Fruit fly (Drosophila melanogaster) whole organism, larva: ENCODE data around the gene CG14861.

Source experiments
- noc ChIP-seq: fragments of 200-800 bp; sonication (Bioruptor generic); optimal IDR thresholded peaks from 3 replicates; lab custom pipeline; 2019; ENCODE audit warnings: missing biosample characterization, mild to moderate bottlenecking, missing genetic modification characterization, moderate library complexity

Gene CG14861

DNA sequence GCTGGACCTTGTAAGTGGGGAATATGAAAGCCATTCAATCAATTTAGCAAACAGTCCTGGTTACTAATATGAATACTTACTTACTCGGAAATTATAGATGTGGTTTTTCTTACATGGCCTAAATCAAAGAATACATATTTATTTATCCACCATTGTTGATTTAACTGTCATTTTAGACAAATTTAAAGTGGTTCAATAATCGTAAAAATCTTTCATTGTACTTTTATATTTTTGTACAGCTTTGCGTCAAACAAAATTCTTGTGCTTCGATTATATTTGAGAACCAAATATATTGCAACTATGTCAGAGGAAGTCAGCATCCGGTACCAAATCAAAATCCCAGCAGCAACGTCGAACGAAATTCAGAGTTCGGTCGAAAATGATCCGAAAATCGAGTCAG, at the start of gene CG14861:
TSS of gene CG14861 (plus strand) at position 301 of the 400 bp plus-strand sequence.
- TF ChIP-seq noc (tag; lab: Kevin White, UChicago): no peak

DNA sequence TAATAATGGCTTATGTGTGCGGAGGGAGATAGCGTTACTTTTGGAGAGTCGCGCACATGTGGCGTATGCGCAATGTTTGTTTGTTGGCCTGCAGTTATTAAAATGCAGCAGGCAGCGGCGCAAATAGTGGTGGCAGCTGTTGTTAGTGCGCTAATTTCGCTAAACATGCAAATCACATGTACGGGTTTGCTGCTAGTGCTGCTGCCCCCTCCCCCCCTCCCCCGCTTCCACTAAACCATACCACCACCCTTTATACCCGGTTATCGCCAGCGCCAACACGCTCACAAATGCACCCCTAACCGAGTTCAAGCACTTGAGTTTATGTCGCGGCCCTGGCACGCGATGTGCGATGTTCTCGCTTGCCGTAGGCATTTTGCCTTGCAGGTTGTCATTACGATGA, 49.3 kb upstream of the CG14861 start:
- TF ChIP-seq noc (tag; lab: Kevin White, UChicago): no peak

DNA sequence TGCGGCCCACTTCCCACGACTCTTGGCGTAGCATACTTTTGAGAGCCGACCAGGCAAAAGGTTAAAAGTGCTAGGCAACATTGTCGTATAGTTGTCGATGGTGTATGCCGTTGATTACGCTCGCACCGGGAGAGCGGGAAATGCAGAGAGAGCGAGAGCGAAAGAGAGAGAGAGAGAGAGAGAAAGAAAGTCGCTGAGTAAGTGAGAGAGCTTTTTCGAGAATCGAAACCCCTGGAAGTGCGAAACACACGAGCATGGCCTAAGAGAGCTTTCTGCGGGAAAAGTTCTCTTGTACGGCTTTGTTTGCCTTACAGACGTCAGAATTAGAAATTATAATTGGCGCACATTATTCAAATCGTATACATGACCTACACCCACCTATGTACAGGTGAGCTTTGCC, 28.4 kb upstream of the CG14861 start:
- no peak for TF ChIP-seq noc (tag; lab: Kevin White, UChicago)

dm6 chr3R:14990097-14990496, 24.5 kb upstream of the CG14861 start:
- TF ChIP-seq noc (tag; lab: Kevin White, UChicago): no peak

DNA sequence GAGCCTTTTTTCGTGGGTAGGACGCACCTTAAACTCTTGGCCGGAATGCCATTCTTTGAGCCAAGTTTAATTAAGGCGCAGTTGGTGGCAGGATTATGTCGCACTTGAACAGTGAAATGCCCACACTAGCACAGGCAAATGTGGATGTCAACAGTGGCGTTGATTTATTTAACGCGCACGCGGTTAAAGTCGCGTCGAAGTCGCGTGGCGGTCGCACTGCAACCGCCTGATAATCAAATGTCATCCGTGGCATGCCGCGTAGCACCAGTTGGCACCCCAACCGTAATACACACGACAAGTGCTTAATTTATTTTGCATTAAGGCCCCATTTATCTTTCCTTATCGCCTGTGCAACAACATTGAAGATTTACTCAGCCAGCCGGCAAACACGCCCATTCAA, 9.6 kb downstream of the CG14861 start:
- no peak for TF ChIP-seq noc (tag; lab: Kevin White, UChicago)

DNA sequence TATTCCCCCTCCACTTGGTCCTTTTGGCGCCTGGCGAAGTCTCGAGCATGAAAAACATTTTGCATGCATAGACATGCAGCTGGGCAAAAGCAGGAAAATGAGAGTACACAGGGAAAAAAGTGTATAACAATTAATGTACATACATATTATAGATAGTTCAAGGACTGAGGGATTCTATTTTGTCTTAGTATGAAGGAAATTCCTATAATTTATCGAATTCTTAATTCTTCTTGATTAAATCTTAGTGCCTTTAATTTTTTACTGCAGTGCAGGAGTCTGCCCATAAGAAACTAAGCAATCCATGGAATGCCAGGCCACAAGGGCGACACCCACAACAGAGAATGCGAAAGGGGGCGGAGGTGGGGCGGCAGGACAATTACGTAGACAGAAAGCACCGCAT, 17.1 kb downstream of the CG14861 start:
- no peak for TF ChIP-seq noc (tag; lab: Kevin White, UChicago)

- no peak for TF ChIP-seq noc (tag; lab: Kevin White, UChicago)
Measured at dm6 chr3R:15037066-15037465, 22.5 kb downstream of the CG14861 start, which contains the start of gene RpL10Aa. RpL10Aa (plus strand) TSS chr3R:15037366.

dm6 chr3R:15057214-15057613, 42.6 kb downstream of the CG14861 start:
- no peak for TF ChIP-seq noc (tag; lab: Kevin White, UChicago)
